Fruit fly (Drosophila melanogaster): ENCODE results near the gene yata.

Gene yata

dm6 chr3R:29782367-29782766 is 33.3 kb downstream of the yata start (continued):
- TF ChIP-seq Hmr (GFP tag; optimal IDR thresholded peaks at IDR 0.05), result peak; percentile 45
- TF ChIP-seq CG11085 (GFP tag; IDR thresholded peaks at IDR 0.05), result no peak
- peak; percentile 16; the same call in 1 of the 3 replicates for TF ChIP-seq Aef1 (GFP tag; IDR thresholded peaks at IDR 0.05)
- TF ChIP-seq BEAF-32 (GFP tag; optimal IDR thresholded peaks at IDR 0.05), result no peak
- TF ChIP-seq gcm (GFP tag; optimal IDR thresholded peaks at IDR 0.05), result peak; percentile 10
- no peak for TF ChIP-seq H15 (GFP tag; IDR thresholded peaks at IDR 0.05)
- no peak for TF ChIP-seq CG7786 (GFP tag; optimal IDR thresholded peaks at IDR 0.05)
- TF ChIP-seq ac (GFP tag; optimal IDR thresholded peaks at IDR 0.05), result no peak
- TF ChIP-seq luna (GFP tag; optimal IDR thresholded peaks at IDR 0.05), result no peak
- TF ChIP-seq jumu (GFP tag; optimal IDR thresholded peaks at IDR 0.05), result no peak
- TF ChIP-seq HLH54F (GFP tag; optimal IDR thresholded peaks at IDR 0.05), result no peak
- no peak for TF ChIP-seq da (GFP tag; optimal IDR thresholded peaks at IDR 0.05)
- TF ChIP-seq CG17361 (GFP tag; IDR thresholded peaks at IDR 0.05), result no peak
- TF ChIP-seq CG11723 (GFP tag; optimal IDR thresholded peaks at IDR 0.05), result no peak
- TF ChIP-seq Vsx1 (GFP tag; optimal IDR thresholded peaks at IDR 0.05), result no peak
- no peak for TF ChIP-seq CG11695 (GFP tag; IDR thresholded peaks at IDR 0.05)
- TF ChIP-seq CG10654 (GFP tag; optimal IDR thresholded peaks at IDR 0.05), result no peak
- TF ChIP-seq sna (GFP tag; IDR thresholded peaks at IDR 0.05; ENCODE audit: partially characterized antibody), result peak; percentile 69
- no peak for TF ChIP-seq CG12391 (tag; optimal IDR thresholded peaks at IDR 0.05)
- peak; percentile 34; the same call in 1 of the 2 replicates for TF ChIP-seq ranshi (GFP tag; IDR thresholded peaks at IDR 0.05)
- peak; percentile 46; the same call in 1 of the 2 replicates for TF ChIP-seq sob (GFP tag; IDR thresholded peaks at IDR 0.05)
- peak; percentile 71 for TF ChIP-seq Bgb (GFP tag; IDR thresholded peaks at IDR 0.05; ENCODE audit: partially characterized antibody)
- TF ChIP-seq CG10321 (GFP tag; IDR thresholded peaks at IDR 0.05), result no peak
- TF ChIP-seq bowl (GFP tag; IDR thresholded peaks at IDR 0.05), result no peak
- TF ChIP-seq gt (GFP tag; IDR thresholded peaks at IDR 0.05), result no peak
- no peak for TF ChIP-seq Pdp1 (GFP tag; optimal IDR thresholded peaks at IDR 0.05)
- TF ChIP-seq knrl (GFP tag; IDR thresholded peaks at IDR 0.05; ENCODE audit: partially characterized antibody), result 0 out of 3 replicates have a peak, but pooled peaks have one; percentile 18
- TF ChIP-seq HLH3B (GFP tag; IDR thresholded peaks at IDR 0.05), result peak; percentile 9; the same call in 1 of the 2 replicates
- TF ChIP-seq HHEX (GFP tag; optimal IDR thresholded peaks at IDR 0.05), result peak; percentile 31
- TF ChIP-seq CG11560 (tag; IDR thresholded peaks at IDR 0.05), result no peak
- no peak for TF ChIP-seq CG15269 (tag; optimal IDR thresholded peaks at IDR 0.05)
- TF ChIP-seq pho (GFP tag; optimal IDR thresholded peaks at IDR 0.05), result no peak
- TF ChIP-seq Doc3 (GFP tag; IDR thresholded peaks at IDR 0.05; ENCODE audit: partially characterized antibody), result no peak
- no peak for TF ChIP-seq emc (GFP tag; optimal IDR thresholded peaks at IDR 0.05)
- no peak for TF ChIP-seq seq (GFP tag; IDR thresholded peaks at IDR 0.05)
- TF ChIP-seq onecut (GFP tag; IDR thresholded peaks at IDR 0.05), result no peak
- peak; percentile 59 for TF ChIP-seq ash1 (GFP tag; optimal IDR thresholded peaks at IDR 0.05)
- TF ChIP-seq crol (GFP tag; IDR thresholded peaks at IDR 0.05), result no peak
- no peak for TF ChIP-seq ro (GFP tag; IDR thresholded peaks at IDR 0.05)
- TF ChIP-seq sqz (GFP tag; optimal IDR thresholded peaks at IDR 0.05), result peak; percentile 66
- TF ChIP-seq gsb-n (tag; optimal IDR thresholded peaks at IDR 0.05), result no peak
- TF ChIP-seq CG16815 (GFP tag; optimal IDR thresholded peaks at IDR 0.05), result no peak
- peak; percentile 55 for TF ChIP-seq Atf3 (GFP tag; optimal IDR thresholded peaks at IDR 0.05)
- TF ChIP-seq CG18476 (GFP tag; optimal IDR thresholded peaks at IDR 0.05), result no peak
- TF ChIP-seq CG12769 (tag; optimal IDR thresholded peaks at IDR 0.05), result peak; percentile 65
- no peak; the same call in 1 of the 2 replicates for TF ChIP-seq Atf6 (GFP tag; IDR thresholded peaks at IDR 0.05)
- TF ChIP-seq h (optimal IDR thresholded peaks at IDR 0.05), result no peak
- no peak; the same call in 1 of the 2 replicates for TF ChIP-seq stc (GFP tag; IDR thresholded peaks at IDR 0.05)
- TF ChIP-seq al (GFP tag; IDR thresholded peaks at IDR 0.05), result no peak
- no peak for TF ChIP-seq btn (GFP tag; optimal IDR thresholded peaks at IDR 0.05)
- TF ChIP-seq toy (GFP tag; IDR thresholded peaks at IDR 0.05), result no peak
- TF ChIP-seq zen2 (GFP tag; IDR thresholded peaks at IDR 0.05; ENCODE audit: partially characterized antibody), result peak; percentile 51; the same call in 1 of the 3 replicates

All from whole organism, embryonic.